Worm (Caenorhabditis elegans) whole organism, mixed stage, embryonic: Measurements from ENCODE around the gene nap-1.

Experiments used
- M03D4.4 ChIP-seq: sonication (generic microtip); optimal IDR thresholded peaks from 2 replicates; lab custom pipeline; 2017; ENCODE audit warnings: mild to moderate bottlenecking, missing genetic modification characterization, missing compliant biosample characterization
- bed-3 ChIP-seq: fragments of 200-800 bp; sonication (Bioruptor generic); optimal IDR thresholded peaks from 3 replicates; lab custom pipeline; 2018; ENCODE audit warnings: mild to moderate bottlenecking, missing genetic modification characterization, moderate library complexity, missing compliant biosample characterization
- ces-1 ChIP-seq: fragments of 150-350 bp; optimal IDR thresholded peaks from 2 replicates; lab custom pipeline; 2014; ENCODE audit warnings: missing biosample characterization, missing genetic modification reagents, missing genetic modification characterization
- mep-1 ChIP-seq: fragments of 150-350 bp; optimal IDR thresholded peaks from 2 replicates; lab custom pipeline; 2017; ENCODE audit warnings: missing biosample characterization, missing genetic modification reagents, missing genetic modification characterization, inconsistent platforms
- nhr-237 ChIP-seq: fragments of 150-350 bp; optimal IDR thresholded peaks from 2 replicates; lab custom pipeline; 2014; ENCODE audit warnings: missing biosample characterization, missing genetic modification characterization
- nhr-76 ChIP-seq: sonication (generic microtip); optimal IDR thresholded peaks from 2 replicates; lab custom pipeline; 2017; ENCODE audit warnings: missing biosample characterization, missing genetic modification characterization
- sem-2 ChIP-seq: fragments of 200-800 bp; sonication (Bioruptor generic); optimal IDR thresholded peaks from 2 replicates; lab custom pipeline; 2018; ENCODE audit warnings: mild to moderate bottlenecking, missing genetic modification characterization, missing compliant biosample characterization
- snpc-4 ChIP-seq: fragments of 150-350 bp; optimal IDR thresholded peaks from 2 replicates; lab custom pipeline; 2014; ENCODE audit warnings: missing biosample characterization, missing genetic modification characterization
- sptf-1 ChIP-seq: sonication (generic microtip); optimal IDR thresholded peaks from 2 replicates; lab custom pipeline; 2017; ENCODE audit warnings: mild to moderate bottlenecking, missing genetic modification characterization, moderate library complexity, missing compliant biosample characterization
- unc-120 ChIP-seq: sonication (generic microtip); optimal IDR thresholded peaks from 2 replicates; lab custom pipeline; 2017; ENCODE audit warnings: missing genetic modification characterization, missing compliant biosample characterization; ENCODE audit not compliant: poor library complexity, severe bottlenecking
- unc-39 ChIP-seq: fragments of 150-350 bp; optimal IDR thresholded peaks from 2 replicates; lab custom pipeline; 2014; ENCODE audit warnings: missing biosample characterization, missing genetic modification characterization
- unc-62 ChIP-seq: fragments of 150-350 bp; optimal IDR thresholded peaks from 2 replicates; lab custom pipeline; 2014; ENCODE audit warnings: missing biosample characterization, missing genetic modification reagents, missing genetic modification characterization
- zip-8 ChIP-seq: fragments of 150-350 bp; optimal IDR thresholded peaks from 2 replicates; lab custom pipeline; 2014; ENCODE audit warnings: missing biosample characterization, missing genetic modification characterization
- ztf-11 ChIP-seq: fragments of 150-350 bp; optimal IDR thresholded peaks from 2 replicates; lab custom pipeline; 2014; ENCODE audit warnings: missing biosample characterization, missing genetic modification characterization

- TF ChIP-seq nhr-76 (tag; lab: Kevin White, UChicago) (no peak), ces-1 (peak; percentile 39), ztf-11 (tag; lab: Kevin White, UChicago) (peak; percentile 98), snpc-4 (no peak), bed-3 (no peak), M03D4.4 (tag; lab: Kevin White, UChicago) (peak; percentile 75), unc-120 (tag; lab: Kevin White, UChicago) (no peak), sem-2 (GFP tag; lab: Kevin White, UChicago) (peak; percentile 78), mep-1 (tag; lab: Kevin White, UChicago) (peak; percentile 92), sptf-1 (tag; lab: Kevin White, UChicago) (peak; percentile 70), nhr-237 (tag; lab: Kevin White, UChicago) (no peak), zip-8 (no peak), unc-62 (GFP tag; lab: Kevin White, UChicago) (peak; percentile 89), unc-39 (tag; lab: Kevin White, UChicago) (peak; percentile 96)
Observed at ce11 chrIV:8333988-8334863, 44.9 kb downstream of the nap-1 start, which contains the start of gene his-32.
